Fruit fly (Drosophila melanogaster): Measurements from ENCODE around the gene Fer1HCH.

Fer1HCH gene

dm6 chr3R:30387515-30388178, at the start of gene Fer1HCH, which contains the start of gene Fer2LCH (continued):
- no peak for TF ChIP-seq CG16815 (GFP tag; optimal IDR thresholded peaks at IDR 0.05)
- peak; percentile 31; the same call in 1 of the 2 replicates for TF ChIP-seq amos (GFP tag; IDR thresholded peaks at IDR 0.05; ENCODE audit: partially characterized antibody)
- no peak for TF ChIP-seq dpn (GFP tag; optimal IDR thresholded peaks at IDR 0.05)
- no peak for TF ChIP-seq CG11695 (GFP tag; IDR thresholded peaks at IDR 0.05)
- peak; percentile 78 for TF ChIP-seq CG3163 (GFP tag; optimal IDR thresholded peaks at IDR 0.05)
- TF ChIP-seq CG1529 (GFP tag; optimal IDR thresholded peaks at IDR 0.05) = no peak
- no peak for TF ChIP-seq CG11247 (GFP tag; IDR thresholded peaks at IDR 0.05)
- peak; percentile 13; the same call in 1 of the 3 replicates for TF ChIP-seq HLH4C (GFP tag; IDR thresholded peaks at IDR 0.05; ENCODE audit: partially characterized antibody)
- TF ChIP-seq CG2116 (GFP tag; optimal IDR thresholded peaks at IDR 0.05) = no peak
- TF ChIP-seq sob (GFP tag; IDR thresholded peaks at IDR 0.05) = no peak
- TF ChIP-seq CG13894 (tag; optimal IDR thresholded peaks at IDR 0.05) = no peak
- TF ChIP-seq D (optimal IDR thresholded peaks at IDR 0.05) = no peak
- TF ChIP-seq D (GFP tag; optimal IDR thresholded peaks at IDR 0.05) = no peak
- no peak for TF ChIP-seq CG14441 (GFP tag; IDR thresholded peaks at IDR 0.05)
- no peak for TF ChIP-seq Ets65A (GFP tag)
- no peak for TF ChIP-seq CG11085 (GFP tag; IDR thresholded peaks at IDR 0.05)
- TF ChIP-seq Mad (GFP tag; optimal IDR thresholded peaks at IDR 0.05) = no peak
- TF ChIP-seq Trl (optimal IDR thresholded peaks at IDR 0.05) = peak; percentile 76 to 80
- TF ChIP-seq Trl (GFP tag; optimal IDR thresholded peaks at IDR 0.05) = no peak
- no peak for TF ChIP-seq CG4404 (GFP tag; IDR thresholded peaks at IDR 0.05)
- TF ChIP-seq MTF-1 (GFP tag; optimal IDR thresholded peaks at IDR 0.05; ENCODE audit: borderline replicate concordance) = peak; percentile 96
- TF ChIP-seq CG2199 (GFP tag; IDR thresholded peaks at IDR 0.05) = peak; percentile 64; the same call in 1 of the 3 replicates
- TF ChIP-seq CG17328 (GFP tag; IDR thresholded peaks at IDR 0.05) = no peak
- TF ChIP-seq CG1647 (GFP tag; optimal IDR thresholded peaks at IDR 0.05) = no peak
- TF ChIP-seq chinmo (GFP tag; IDR thresholded peaks at IDR 0.05; ENCODE audit: partially characterized antibody) = peak; percentile 90; the same call in 3 of the 4 replicates
- TF ChIP-seq br (optimal IDR thresholded peaks at IDR 0.05) = no peak
- peak; percentile 28 for TF ChIP-seq Deaf1 (tag; optimal IDR thresholded peaks at IDR 0.05)
- no peak for TF ChIP-seq CG7357 (GFP tag; IDR thresholded peaks at IDR 0.05)
- TF ChIP-seq Gug (GFP tag; IDR thresholded peaks at IDR 0.05) = no peak
- TF ChIP-seq sug (tag; optimal IDR thresholded peaks at IDR 0.05) = no peak
- TF ChIP-seq Side (GFP tag; optimal IDR thresholded peaks at IDR 0.05) = no peak
- no peak for TF ChIP-seq CG12299 (tag; optimal IDR thresholded peaks at IDR 0.05)
- no peak for TF ChIP-seq CG8290 (GFP tag; optimal IDR thresholded peaks at IDR 0.05)
- TF ChIP-seq CG8290 (tag; optimal IDR thresholded peaks at IDR 0.05) = peak in 1 of 2 experiments; percentile 17
- TF ChIP-seq Bgb (GFP tag; IDR thresholded peaks at IDR 0.05; ENCODE audit: partially characterized antibody) = peak; percentile 48; the same call in 1 of the 2 replicates
- TF ChIP-seq zen2 (GFP tag; IDR thresholded peaks at IDR 0.05; ENCODE audit: partially characterized antibody) = peak; percentile 27; the same call in 1 of the 3 replicates
- TF ChIP-seq CG34224 (GFP tag; IDR thresholded peaks at IDR 0.05; ENCODE audit: partially characterized antibody) = 0 out of 3 replicates have a peak, but pooled peaks have one; percentile 23
- TF ChIP-seq CG9727 (GFP tag; optimal IDR thresholded peaks at IDR 0.05) = no peak

- TF ChIP-seq lola (GFP tag; optimal IDR thresholded peaks at IDR 0.05) (no peak), Vsx1 (GFP tag; optimal IDR thresholded peaks at IDR 0.05) (peak; percentile 91), maf-S (GFP tag; optimal IDR thresholded peaks at IDR 0.05) (no peak), salm (tag; optimal IDR thresholded peaks at IDR 0.05) (no peak), sr (GFP tag; IDR thresholded peaks at IDR 0.05) (no peak), CG4360 (GFP tag; IDR thresholded peaks at IDR 0.05) (no peak), CG1602 (GFP tag; optimal IDR thresholded peaks at IDR 0.05) (no peak), Hey (tag; optimal IDR thresholded peaks at IDR 0.05) (peak; percentile 65), cwo (GFP tag; optimal IDR thresholded peaks at IDR 0.05) (peak; percentile 91), exex (tag; optimal IDR thresholded peaks at IDR 0.05) (peak; percentile 96), sug (tag; optimal IDR thresholded peaks at IDR 0.05) (peak; percentile 42), CG17359 (tag; optimal IDR thresholded peaks at IDR 0.05) (no peak), grn (GFP tag; optimal IDR thresholded peaks at IDR 0.05) (peak; percentile 42), CG2116 (GFP tag; optimal IDR thresholded peaks at IDR 0.05) (no peak)
These were observed 43.5 kb upstream of the Fer1HCH start, which contains the start of gene CG15534 for dm6 chr3R:30431258-30432114. CG15534 (plus strand) TSS chr3R:30432064.
